Fruit fly (Drosophila melanogaster) whole organism, prepupa: ENCODE results near the gene UQCR-C1.

Experiments
- CG6854 ChIP-seq: fragments of 200-800 bp; sonication (Bioruptor generic); optimal IDR thresholded peaks from 2 replicates; lab custom pipeline; 2017; ENCODE audit warnings: missing biosample characterization, mild to moderate bottlenecking, missing genetic modification characterization
- Eip78C ChIP-seq: fragments of 200-800 bp; sonication (Bioruptor generic); peaks from one replicate; lab custom pipeline; 2016; ENCODE audit warnings: missing biosample characterization, missing genetic modification characterization
- Eip93F ChIP-seq: fragments of 200-800 bp; sonication (Bioruptor generic); optimal IDR thresholded peaks from 2 replicates; lab custom pipeline; 2016; ENCODE audit warnings: missing biosample characterization, mild to moderate bottlenecking, missing genetic modification characterization
- Hr39 ChIP-seq: fragments of 200-800 bp; sonication (Bioruptor generic); optimal IDR thresholded peaks from 2 replicates; lab custom pipeline; 2016; ENCODE audit warnings: missing biosample characterization, missing genetic modification characterization

dm6 chr3R:14875274-14875964 is 14.6 kb upstream of the UQCR-C1 start, which contains the start of gene btsz:
- TF ChIP-seq CG6854 (GFP tag; lab: Kevin White, UChicago) (no peak), Eip78C (GFP tag; lab: Kevin White, UChicago) (no peak), Eip93F (no peak), Hr39 (no peak)
